Worm (Caenorhabditis elegans): ENCODE results near the gene F42A6.1.

DNA sequence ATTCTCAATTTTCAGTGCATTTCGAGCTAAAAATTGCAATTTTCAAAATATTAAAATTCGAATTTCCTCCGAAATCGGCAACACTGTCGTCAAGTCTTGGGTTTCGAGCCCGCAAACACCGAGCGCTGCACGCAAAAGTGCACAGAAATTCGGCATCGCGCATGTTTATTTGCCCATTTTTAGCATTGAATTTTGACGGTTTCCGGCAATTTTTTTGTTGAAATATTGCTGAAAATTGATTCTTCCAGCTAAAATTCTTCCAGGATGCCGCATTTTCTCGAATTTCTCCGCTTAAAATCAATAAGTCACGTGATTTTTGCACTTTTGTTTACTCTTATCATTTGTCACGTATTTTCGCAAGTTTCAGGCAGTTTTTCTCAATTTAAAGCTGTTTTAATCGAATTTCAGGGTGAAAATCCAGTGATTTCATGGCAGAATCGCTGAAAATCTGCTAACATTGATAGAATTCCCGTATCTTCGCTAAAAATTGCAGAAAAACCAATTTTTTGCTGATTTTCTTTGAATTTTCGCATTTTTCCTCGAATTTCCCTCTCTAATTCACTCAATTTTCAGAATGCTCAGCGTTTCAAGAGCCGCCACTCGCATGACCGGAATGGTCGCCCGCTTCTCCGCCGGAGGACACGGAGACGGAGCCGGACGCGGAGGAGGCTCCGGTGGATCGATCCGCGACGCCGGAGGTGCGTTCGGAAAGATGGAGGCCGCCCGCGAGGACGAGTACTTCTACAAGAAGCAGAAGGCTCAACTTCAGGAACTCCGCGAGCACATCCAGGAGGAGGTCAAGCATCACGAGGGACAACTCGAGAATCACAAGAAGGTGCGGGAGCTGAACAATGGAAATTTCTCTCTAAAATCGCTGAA is 30.7 kb downstream of the F42A6.1 start, which contains the start of gene mai-2:
- TF ChIP-seq ceh-82 (tag; optimal IDR thresholded peaks at IDR 0.05) (no peak), nhr-12 (tag; optimal IDR thresholded peaks at IDR 0.05) (no peak), nhr-237 (tag; optimal IDR thresholded peaks at IDR 0.05) (no peak), unc-62 (GFP tag; optimal IDR thresholded peaks at IDR 0.05) (no peak), nhr-25 (tag; optimal IDR thresholded peaks at IDR 0.05) (peak; percentile 20), blmp-1 (tag; optimal IDR thresholded peaks at IDR 0.05; ENCODE audit: insufficient read depth) (peak; percentile 42)

Data from whole organism, L2 larva.